Worm (Caenorhabditis elegans) whole organism, late embryonic: Measurements from ENCODE around the gene ZK1236.1.

Experiments used
- ahr-1 ChIP-seq: sonication (generic microtip); optimal IDR thresholded peaks from 2 replicates; lab custom pipeline; 2016; ENCODE audit warnings: missing genetic modification characterization, missing compliant biosample characterization
- ama-1 ChIP-seq: fragments of 150-350 bp; optimal IDR thresholded peaks from 2 replicates; lab custom pipeline; 2014
- ceh-24 ChIP-seq: sonication (generic microtip); optimal IDR thresholded peaks from 2 replicates; lab custom pipeline; 2016; ENCODE audit warnings: mild to moderate bottlenecking, missing genetic modification characterization, missing compliant biosample characterization
- dmd-4 ChIP-seq: sonication (generic microtip); optimal IDR thresholded peaks from 2 replicates; lab custom pipeline; 2016; ENCODE audit warnings: borderline replicate concordance, missing genetic modification characterization, missing compliant biosample characterization
- dve-1 ChIP-seq: sonication (generic microtip); optimal IDR thresholded peaks from 2 replicates; lab custom pipeline; 2017; ENCODE audit warnings: antibody characterized with exemption, mild to moderate bottlenecking, missing genetic modification characterization, missing compliant biosample characterization
- fkh-10 ChIP-seq: fragments of 150-350 bp; optimal IDR thresholded peaks from 2 replicates; lab custom pipeline; 2014; ENCODE audit warnings: missing biosample characterization, missing genetic modification reagents, missing genetic modification characterization
- gmeb-2 ChIP-seq: sonication (generic microtip); optimal IDR thresholded peaks from 2 replicates; lab custom pipeline; 2016; ENCODE audit warnings: missing genetic modification characterization, inconsistent platforms, missing compliant biosample characterization
- madf-2 ChIP-seq: sonication (generic microtip); optimal IDR thresholded peaks from 2 replicates; lab custom pipeline; 2017; ENCODE audit warnings: missing genetic modification characterization, missing compliant biosample characterization
- nfya-1 ChIP-seq: sonication (generic microtip); optimal IDR thresholded peaks from 2 replicates; lab custom pipeline; 2017; ENCODE audit warnings: missing genetic modification characterization, mild to moderate bottlenecking, missing compliant biosample characterization, antibody characterized with exemption, moderate library complexity
- odd-2 ChIP-seq: sonication (generic microtip); optimal IDR thresholded peaks from 2 replicates; lab custom pipeline; 2017; ENCODE audit warnings: antibody characterized with exemption, mild to moderate bottlenecking, missing genetic modification characterization, missing compliant biosample characterization
- pag-3 ChIP-seq: sonication (generic microtip); optimal IDR thresholded peaks from 2 replicates; lab custom pipeline; 2016; ENCODE audit warnings: missing compliant biosample characterization, missing genetic modification characterization, borderline replicate concordance
- pat-9 ChIP-seq: fragments of 200-800 bp; sonication (Bioruptor generic); optimal IDR thresholded peaks from 2 replicates; lab custom pipeline; 2018; ENCODE audit warnings: mild to moderate bottlenecking, missing genetic modification characterization, moderate library complexity, missing compliant biosample characterization
- pha-4 ChIP-seq: fragments of 150-350 bp; optimal IDR thresholded peaks from 2 replicates; lab custom pipeline; 2018; ENCODE audit warnings: missing biosample characterization, missing genetic modification reagents, missing genetic modification characterization
- tbx-7 ChIP-seq: sonication (generic microtip); optimal IDR thresholded peaks from 2 replicates; lab custom pipeline; 2016; ENCODE audit warnings: missing genotype, missing genetic modification characterization, missing compliant biosample characterization

DNA sequence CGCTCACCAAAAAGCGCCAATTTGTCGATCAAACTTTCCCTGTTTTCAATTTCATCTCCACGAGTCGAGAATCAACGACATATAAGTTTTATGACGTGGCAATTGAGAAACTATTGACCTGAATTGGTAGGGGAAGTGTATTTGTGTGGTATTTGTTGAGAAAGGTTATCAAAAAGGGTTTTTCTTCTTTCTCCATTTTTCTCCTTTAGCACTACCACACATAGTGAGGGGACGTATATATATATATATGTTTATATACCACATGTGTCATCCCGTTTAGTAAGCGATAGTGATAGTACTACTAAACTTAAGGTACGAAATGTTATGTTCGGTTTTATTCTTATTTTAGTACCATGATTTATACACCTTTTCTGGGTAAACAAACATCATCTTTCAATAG is 28.5 kb downstream of the ZK1236.1 start:
- no peak for TF ChIP-seq pag-3 (tag; lab: Kevin White, UChicago)
- no peak for TF ChIP-seq tbx-7
- no peak for TF ChIP-seq nfya-1 (tag; lab: Kevin White, UChicago)
- TF ChIP-seq dmd-4 (tag; lab: Kevin White, UChicago) = no peak
- TF ChIP-seq pat-9 (tag; lab: Kevin White, UChicago) = no peak
- no peak for TF ChIP-seq fkh-10 (GFP tag; lab: Kevin White, UChicago)
- no peak for TF ChIP-seq odd-2
- TF ChIP-seq gmeb-2 = no peak
- no peak for TF ChIP-seq ahr-1 (tag; lab: Kevin White, UChicago)
- TF ChIP-seq pha-4 = no peak
- no peak for TF ChIP-seq dve-1 (tag; lab: Kevin White, UChicago)
- TF ChIP-seq ama-1 (lab: Kevin White, UChicago) = no peak
- TF ChIP-seq ceh-24 (tag; lab: Kevin White, UChicago) = no peak
- no peak for TF ChIP-seq madf-2 (tag; lab: Kevin White, UChicago)
